Fruit fly (Drosophila melanogaster) whole organism, prepupa: ENCODE measurements around the gene CG5445.
A peak's percentile ranks its signal among the peaks of the same experiment; 100 is the strongest.

Source experiments
- Blimp-1 ChIP-seq: fragments of 200-800 bp; sonication (Bioruptor generic); optimal IDR thresholded peaks from 3 replicates; lab custom pipeline; 2017; ENCODE audit warnings: missing biosample characterization, missing genetic modification characterization, mild to moderate bottlenecking, moderate library complexity, missing genetic modification reagents
- CG10631 ChIP-seq: fragments of 200-800 bp; sonication (Bioruptor generic); optimal IDR thresholded peaks from 2 replicates; lab custom pipeline; 2016; ENCODE audit warnings: missing biosample characterization, missing genetic modification characterization
- CG10669 ChIP-seq: fragments of 200-800 bp; sonication (Bioruptor generic); optimal IDR thresholded peaks from 3 replicates; lab custom pipeline; 2018; ENCODE audit warnings: missing biosample characterization, mild to moderate bottlenecking, missing genetic modification characterization, moderate library complexity
- CG11294 ChIP-seq: fragments of 200-800 bp; sonication (Bioruptor generic); IDR thresholded peaks from 2 replicates; pipeline ENCODE4 v1.3.6; 2022; ENCODE audit warnings: missing biosample characterization, missing genetic modification characterization
- CG11762 ChIP-seq: fragments of 200-800 bp; sonication (Bioruptor generic); optimal IDR thresholded peaks from 3 replicates; lab custom pipeline; 2016; ENCODE audit warnings: missing biosample characterization, missing genetic modification characterization; ENCODE audit not compliant: insufficient read depth
- CG16779 ChIP-seq: fragments of 200-800 bp; sonication (Bioruptor generic); optimal IDR thresholded peaks from 3 replicates; lab custom pipeline; 2017; ENCODE audit warnings: missing biosample characterization, mild to moderate bottlenecking, missing genetic modification characterization
- CG31627 ChIP-seq: fragments of 200-800 bp; sonication (Bioruptor generic); optimal IDR thresholded peaks from 3 replicates; lab custom pipeline; 2016; ENCODE audit warnings: missing biosample characterization, missing genetic modification characterization
- CG32006 ChIP-seq: fragments of 200-800 bp; sonication (Bioruptor generic); optimal IDR thresholded peaks from 3 replicates; lab custom pipeline; 2017; ENCODE audit warnings: missing biosample characterization, mild to moderate bottlenecking, missing genetic modification characterization
- CG4318 ChIP-seq: fragments of 200-800 bp; sonication (Bioruptor generic); optimal IDR thresholded peaks from 3 replicates; lab custom pipeline; 2017; ENCODE audit warnings: missing biosample characterization, mild to moderate bottlenecking, missing genetic modification characterization
- CG6276 ChIP-seq: fragments of 200-800 bp; sonication (Bioruptor generic); optimal IDR thresholded peaks from 2 replicates; lab custom pipeline; 2017; ENCODE audit warnings: missing biosample characterization, mild to moderate bottlenecking, missing genetic modification characterization
- CG6792 ChIP-seq: fragments of 200-800 bp; sonication (Bioruptor generic); optimal IDR thresholded peaks from 3 replicates; lab custom pipeline; 2016; ENCODE audit warnings: missing biosample characterization, missing genetic modification characterization
- CG6854 ChIP-seq: fragments of 200-800 bp; sonication (Bioruptor generic); optimal IDR thresholded peaks from 2 replicates; lab custom pipeline; 2017; ENCODE audit warnings: missing biosample characterization, mild to moderate bottlenecking, missing genetic modification characterization
- CG8319 ChIP-seq: fragments of 200-800 bp; sonication (Bioruptor generic); optimal IDR thresholded peaks from 3 replicates; lab custom pipeline; 2016; ENCODE audit warnings: missing biosample characterization, missing genetic modification characterization
- CG8632 ChIP-seq: fragments of 200-800 bp; sonication (Bioruptor generic); optimal IDR thresholded peaks from 3 replicates; lab custom pipeline; 2016; ENCODE audit warnings: missing biosample characterization, missing genetic modification characterization
- CG9139 ChIP-seq: fragments of 200-800 bp; sonication (Bioruptor generic); optimal IDR thresholded peaks from 3 replicates; lab custom pipeline; 2017; ENCODE audit warnings: missing biosample characterization, mild to moderate bottlenecking, missing genetic modification characterization
- Eip75B ChIP-seq: fragments of 200-800 bp; sonication (Bioruptor generic); optimal IDR thresholded peaks from 3 replicates; lab custom pipeline; 2016; ENCODE audit warnings: missing biosample characterization, missing genetic modification characterization
- Eip78C ChIP-seq: fragments of 200-800 bp; sonication (Bioruptor generic); peaks from one replicate; lab custom pipeline; 2016; ENCODE audit warnings: missing biosample characterization, missing genetic modification characterization
- Eip93F ChIP-seq: fragments of 200-800 bp; sonication (Bioruptor generic); optimal IDR thresholded peaks from 2 replicates; lab custom pipeline; 2016; ENCODE audit warnings: missing biosample characterization, mild to moderate bottlenecking, missing genetic modification characterization
- Ets21C ChIP-seq: fragments of 200-800 bp; sonication (Bioruptor generic); optimal IDR thresholded peaks from 3 replicates; lab custom pipeline; 2016; ENCODE audit warnings: missing biosample characterization, missing genetic modification characterization
- Ets96B ChIP-seq: fragments of 200-800 bp; optimal IDR thresholded peaks from 2 replicates; lab custom pipeline; 2019; ENCODE audit warnings: missing biosample characterization, mild to moderate bottlenecking, missing genetic modification characterization, moderate library complexity
- Gug ChIP-seq: fragments of 200-800 bp; sonication (Bioruptor generic); IDR thresholded peaks from 2 replicates; pipeline ENCODE4 v1.3.6; 2022; ENCODE audit warnings: missing biosample characterization, missing genetic modification characterization
- Hr38 ChIP-seq: sonication (Bioruptor generic); optimal IDR thresholded peaks from 2 replicates; lab custom pipeline; 2016; ENCODE audit warnings: missing biosample characterization, missing genetic modification characterization
- Hr39 ChIP-seq: fragments of 200-800 bp; sonication (Bioruptor generic); optimal IDR thresholded peaks from 2 replicates; lab custom pipeline; 2016; ENCODE audit warnings: missing biosample characterization, missing genetic modification characterization
- Lpt ChIP-seq: fragments of 200-800 bp; sonication (Bioruptor generic); optimal IDR thresholded peaks from 3 replicates; lab custom pipeline; 2016; ENCODE audit warnings: missing biosample characterization, missing genetic modification characterization
- Met ChIP-seq: fragments of 200-800 bp; sonication (Bioruptor generic); optimal IDR thresholded peaks from 3 replicates; lab custom pipeline; 2016; ENCODE audit warnings: missing biosample characterization, missing genetic modification characterization
- OdsH ChIP-seq: fragments of 200-800 bp; sonication (Bioruptor generic); optimal IDR thresholded peaks from 3 replicates; lab custom pipeline; 2016; ENCODE audit warnings: missing biosample characterization, missing genetic modification characterization
- Smox ChIP-seq: fragments of 200-800 bp; sonication (Bioruptor generic); optimal IDR thresholded peaks from 3 replicates; lab custom pipeline; 2016; ENCODE audit warnings: missing biosample characterization, missing genetic modification characterization
- Sox102F ChIP-seq: fragments of 200-800 bp; sonication (Bioruptor generic); optimal IDR thresholded peaks from 2 replicates; lab custom pipeline; 2016; ENCODE audit warnings: missing biosample characterization, mild to moderate bottlenecking, missing genetic modification characterization
- Sox14 ChIP-seq: fragments of 200-800 bp; sonication (Bioruptor generic); optimal IDR thresholded peaks from 3 replicates; lab custom pipeline; 2016; ENCODE audit warnings: missing biosample characterization, missing genetic modification characterization
- achi ChIP-seq: fragments of 200-800 bp; sonication (Bioruptor generic); optimal IDR thresholded peaks from 3 replicates; lab custom pipeline; 2016; ENCODE audit warnings: missing biosample characterization, missing genetic modification characterization
- acj6 ChIP-seq: fragments of 200-800 bp; sonication (Bioruptor generic); optimal IDR thresholded peaks from 3 replicates; lab custom pipeline; 2016; ENCODE audit warnings: missing biosample characterization, missing genetic modification characterization
- dac ChIP-seq: fragments of 200-800 bp; sonication (Bioruptor generic); optimal IDR thresholded peaks from 2 replicates; lab custom pipeline; 2017; ENCODE audit warnings: missing biosample characterization, mild to moderate bottlenecking, missing genetic modification characterization
- dsx ChIP-seq: fragments of 200-800 bp; optimal IDR thresholded peaks from 3 replicates; lab custom pipeline; 2019; ENCODE audit warnings: missing biosample characterization, mild to moderate bottlenecking, missing genetic modification characterization, moderate library complexity; ENCODE audit not compliant: poor library complexity, severe bottlenecking
- eg ChIP-seq: fragments of 200-800 bp; sonication (Bioruptor generic); IDR thresholded peaks from 3 replicates; pipeline ENCODE4 v1.3.6; 2022; ENCODE audit warnings: missing biosample characterization, missing genetic modification characterization
- esn ChIP-seq: fragments of 200-800 bp; sonication (Bioruptor generic); optimal IDR thresholded peaks from 2 replicates; lab custom pipeline; 2016; ENCODE audit warnings: missing biosample characterization, mild to moderate bottlenecking, missing genetic modification characterization, moderate library complexity
- fd59A ChIP-seq: fragments of 200-800 bp; sonication (Bioruptor generic); optimal IDR thresholded peaks from 2 replicates; lab custom pipeline; 2017; ENCODE audit warnings: missing biosample characterization, mild to moderate bottlenecking, missing genetic modification characterization, missing genetic modification reagents
- fd85E ChIP-seq: fragments of 200-800 bp; sonication (Bioruptor generic); optimal IDR thresholded peaks from 3 replicates; lab custom pipeline; 2016; ENCODE audit warnings: missing biosample characterization, missing genetic modification characterization
- fkh ChIP-seq: fragments of 200-800 bp; sonication (Bioruptor generic); optimal IDR thresholded peaks from 3 replicates; lab custom pipeline; 2017; ENCODE audit warnings: missing biosample characterization, mild to moderate bottlenecking, missing genetic modification characterization, moderate library complexity
- lz ChIP-seq: fragments of 200-800 bp; sonication (Bioruptor generic); optimal IDR thresholded peaks from 3 replicates; lab custom pipeline; 2016; ENCODE audit warnings: missing biosample characterization, missing genetic modification characterization
- net ChIP-seq: fragments of 200-800 bp; sonication (Bioruptor generic); optimal IDR thresholded peaks from 3 replicates; lab custom pipeline; 2016; ENCODE audit warnings: missing biosample characterization, missing genetic modification characterization
- pdm3 ChIP-seq: fragments of 200-800 bp; sonication (Bioruptor generic); optimal IDR thresholded peaks from 3 replicates; lab custom pipeline; 2016; ENCODE audit warnings: missing biosample characterization, missing genetic modification characterization
- spab ChIP-seq: fragments of 200-800 bp; sonication (Bioruptor generic); optimal IDR thresholded peaks from 2 replicates; lab custom pipeline; 2017; ENCODE audit warnings: missing biosample characterization, mild to moderate bottlenecking, missing genetic modification characterization, missing genetic modification reagents
- ss ChIP-seq, 2 experiments: fragments of 200-800 bp; sonication (Bioruptor generic); optimal IDR thresholded peaks; 2 replicates in 1 of 2; 3 replicates in 1 of 2; lab custom pipeline; 2017 to 2018; ENCODE audit warnings: mild to moderate bottlenecking in 2 of 2, missing biosample characterization in 2 of 2, missing genetic modification characterization in 2 of 2, moderate library complexity in 1 of 2
- svp ChIP-seq: fragments of 200-800 bp; sonication (Bioruptor generic); peaks from one replicate; lab custom pipeline; 2016; ENCODE audit warnings: missing biosample characterization, missing genetic modification characterization
- topi ChIP-seq: fragments of 200-800 bp; sonication (Bioruptor generic); optimal IDR thresholded peaks from 3 replicates; lab custom pipeline; 2016; ENCODE audit warnings: missing biosample characterization, missing genetic modification characterization

The CG5445 gene

dm6 chrX:17298900-17299836 is 16.9 kb downstream of the CG5445 start (continued):
- TF ChIP-seq CG6276 (GFP tag; lab: Kevin White, UChicago) (peak; percentile 85), CG4318 (GFP tag; lab: Kevin White, UChicago) (peak; percentile 87), Blimp-1 (peak; percentile 31), eg (peak; percentile 88), Hr38 (GFP tag; lab: Kevin White, UChicago) (peak; percentile 35), CG9139 (GFP tag; lab: Kevin White, UChicago) (peak; percentile 54), svp (GFP tag; lab: Kevin White, UChicago) (peak; percentile 93), CG10669 (GFP tag; lab: Kevin White, UChicago) (peak; percentile 82), net (GFP tag; lab: Kevin White, UChicago) (peak; percentile 88), Eip75B (GFP tag; lab: Kevin White, UChicago) (peak; percentile 73), CG6854 (GFP tag; lab: Kevin White, UChicago) (peak; percentile 38), CG10631 (GFP tag; lab: Kevin White, UChicago) (peak; percentile 80), CG6792 (GFP tag; lab: Kevin White, UChicago) (peak; percentile 84), Hr39 (GFP tag; lab: Kevin White, UChicago) (peak; percentile 83), CG11294 (GFP tag; lab: Robert Waterston, UW) (peak; percentile 69), esn (peak; percentile 83), dac (GFP tag; lab: Kevin White, UChicago) (peak; percentile 77), Eip78C (GFP tag; lab: Kevin White, UChicago) (peak; percentile 96), lz (GFP tag; lab: Kevin White, UChicago) (peak; percentile 78), achi (GFP tag; lab: Kevin White, UChicago) (peak; percentile 86), Lpt (GFP tag; lab: Kevin White, UChicago) (peak; percentile 75), CG11762 (GFP tag; lab: Kevin White, UChicago) (peak; percentile 75), spab (GFP tag; lab: Kevin White, UChicago) (peak; percentile 69), pdm3 (GFP tag; lab: Kevin White, UChicago) (peak; percentile 86)

dm6 chrX:17300609-17301208 is 18.4 kb downstream of the CG5445 start:
- TF ChIP-seq fd85E (GFP tag; lab: Kevin White, UChicago) (peak; percentile 52), Eip93F (GFP tag; lab: Kevin White, UChicago) (peak; percentile 54), dsx (peak; percentile 65), acj6 (peak; percentile 64), net (GFP tag; lab: Kevin White, UChicago) (peak; percentile 77), CG8632 (GFP tag; lab: Kevin White, UChicago) (peak; percentile 49), CG6276 (GFP tag; lab: Kevin White, UChicago) (peak; percentile 61), CG32006 (GFP tag; lab: Kevin White, UChicago) (peak; percentile 85), Eip78C (GFP tag; lab: Kevin White, UChicago) (peak; percentile 85), Ets21C (GFP tag; lab: Kevin White, UChicago) (peak; percentile 60), Sox14 (peak; percentile 62), Hr38 (GFP tag; lab: Kevin White, UChicago) (no peak), Ets96B (tag; lab: Kevin White, UChicago) (peak; percentile 88), Sox102F (peak; percentile 56), topi (peak; percentile 88), Lpt (GFP tag; lab: Kevin White, UChicago) (peak; percentile 26), fkh (GFP tag; lab: Kevin White, UChicago) (peak; percentile 48), CG31627 (GFP tag; lab: Kevin White, UChicago) (peak; percentile 56), CG4318 (GFP tag; lab: Kevin White, UChicago) (peak; percentile 42), Gug (peak; percentile 47), Smox (GFP tag; lab: Kevin White, UChicago) (peak; percentile 68), pdm3 (GFP tag; lab: Kevin White, UChicago) (peak; percentile 69), Met (peak; percentile 52), ss (GFP tag; optimal IDR thresholded peaks at IDR 0.05; lab: Kevin White, UChicago) (peak; percentile 85 to 86), OdsH (peak; percentile 61), CG9139 (GFP tag; lab: Kevin White, UChicago) (peak; percentile 71), svp (GFP tag; lab: Kevin White, UChicago) (peak; percentile 89), lz (GFP tag; lab: Kevin White, UChicago) (peak; percentile 78), fd59A (peak; percentile 76), CG16779 (peak; percentile 58), Blimp-1 (peak; percentile 81), CG8319 (GFP tag; lab: Kevin White, UChicago) (peak; percentile 70), Eip75B (GFP tag; lab: Kevin White, UChicago) (peak; percentile 87)
